Fruit fly (Drosophila melanogaster) whole organism, embryonic: ENCODE data around the gene CG34293.

ENCODE experiments used
- CG12236 ChIP-seq: fragments of 200-800 bp; sonication (Bioruptor generic); optimal IDR thresholded peaks from 2 replicates; lab custom pipeline; 2016; ENCODE audit warnings: missing biosample characterization, missing genetic modification characterization
- CG12744 ChIP-seq: fragments of 200-800 bp; sonication (Bioruptor generic); optimal IDR thresholded peaks from 2 replicates; lab custom pipeline; 2016; ENCODE audit warnings: missing biosample characterization, missing genetic modification characterization
- CG14667 ChIP-seq: fragments of 200-800 bp; sonication (Bioruptor generic); IDR thresholded peaks from 2 replicates; pipeline ENCODE4 v1.3.6; 2022; ENCODE audit warnings: missing biosample characterization, missing genetic modification characterization
- CG16815 ChIP-seq: fragments of 200-800 bp; sonication (Bioruptor generic); optimal IDR thresholded peaks from 3 replicates; lab custom pipeline; 2017; ENCODE audit warnings: missing biosample characterization, mild to moderate bottlenecking, missing genetic modification characterization
- CG17328 ChIP-seq: fragments of 200-800 bp; sonication (Bioruptor generic); IDR thresholded peaks from 2 replicates; pipeline ENCODE4 v1.3.6; 2022; ENCODE audit warnings: missing biosample characterization, missing genetic modification characterization
- CG17612 ChIP-seq: fragments of 200-800 bp; sonication (Bioruptor generic); IDR thresholded peaks from 2 replicates; pipeline ENCODE4 v1.3.6; 2022; ENCODE audit warnings: missing biosample characterization, missing genetic modification characterization
- CG2116 ChIP-seq: fragments of 200-800 bp; sonication (Bioruptor generic); optimal IDR thresholded peaks from 3 replicates; lab custom pipeline; 2018; ENCODE audit warnings: missing biosample characterization, mild to moderate bottlenecking, missing genetic modification characterization
- CG2712 ChIP-seq: fragments of 200-800 bp; optimal IDR thresholded peaks from 3 replicates; lab custom pipeline; 2019; ENCODE audit warnings: missing biosample characterization, mild to moderate bottlenecking, missing genetic modification characterization, moderate library complexity
- CG31224 ChIP-seq: fragments of 200-800 bp; sonication (Bioruptor generic); IDR thresholded peaks from 2 replicates; pipeline ENCODE4 v1.3.6; 2022; ENCODE audit warnings: missing biosample characterization, missing genetic modification characterization
- CG3163 ChIP-seq: fragments of 200-800 bp; sonication (Bioruptor generic); optimal IDR thresholded peaks from 3 replicates; lab custom pipeline; 2016; ENCODE audit warnings: missing biosample characterization, missing genetic modification characterization
- CG4282 ChIP-seq: fragments of 200-800 bp; sonication (Bioruptor generic); optimal IDR thresholded peaks from 2 replicates; lab custom pipeline; 2016; ENCODE audit warnings: missing biosample characterization, missing genetic modification characterization
- CG6683 ChIP-seq: fragments of 200-800 bp; sonication (Bioruptor generic); optimal IDR thresholded peaks from 2 replicates; lab custom pipeline; 2017; ENCODE audit warnings: missing biosample characterization, mild to moderate bottlenecking, missing genetic modification characterization, missing genetic modification reagents
- CG6689 ChIP-seq: fragments of 200-800 bp; sonication (Bioruptor generic); IDR thresholded peaks from 2 replicates; pipeline ENCODE4 v1.3.6; 2022; ENCODE audit warnings: missing biosample characterization, missing genetic modification characterization
- CG8359 ChIP-seq: fragments of 200-800 bp; sonication (Bioruptor generic); optimal IDR thresholded peaks from 2 replicates; lab custom pipeline; 2017; ENCODE audit warnings: missing biosample characterization, mild to moderate bottlenecking, missing genetic modification characterization, borderline replicate concordance
- Elba2 ChIP-seq: fragments of 200-800 bp; sonication (Bioruptor generic); optimal IDR thresholded peaks from 3 replicates; lab custom pipeline; 2016; ENCODE audit warnings: missing biosample characterization, missing genetic modification characterization
- Ets97D ChIP-seq: fragments of 200-800 bp; sonication (Bioruptor generic); optimal IDR thresholded peaks from 3 replicates; lab custom pipeline; 2016; ENCODE audit warnings: missing biosample characterization, missing genetic modification characterization
- Fer3 ChIP-seq: fragments of 200-800 bp; sonication (Bioruptor generic); optimal IDR thresholded peaks from 2 replicates; lab custom pipeline; 2018; ENCODE audit warnings: missing biosample characterization, mild to moderate bottlenecking, missing genetic modification characterization, moderate library complexity
- GATAe ChIP-seq: fragments of 200-800 bp; sonication (Bioruptor generic); conservative IDR thresholded peaks from 2 replicates; pipeline ENCODE4 v1.3.6; 2022; ENCODE audit warnings: missing biosample characterization, missing genetic modification characterization
- HHEX ChIP-seq: fragments of 200-800 bp; sonication (Bioruptor generic); optimal IDR thresholded peaks from 3 replicates; lab custom pipeline; 2017; ENCODE audit warnings: missing biosample characterization, mild to moderate bottlenecking, missing genetic modification characterization, missing genetic modification reagents
- HLH4C ChIP-seq: fragments of 200-800 bp; sonication (Bioruptor generic); IDR thresholded peaks from 3 replicates; pipeline ENCODE4 v1.3.6; 2022; ENCODE audit warnings: missing biosample characterization, missing genetic modification characterization; ENCODE audit not compliant: partially characterized antibody
- Hey ChIP-seq: fragments of 200-800 bp; sonication (Bioruptor generic); optimal IDR thresholded peaks from 3 replicates; lab custom pipeline; 2018; ENCODE audit warnings: missing biosample characterization, mild to moderate bottlenecking, missing genetic modification characterization
- Hmx ChIP-seq: fragments of 200-800 bp; sonication (Bioruptor generic); optimal IDR thresholded peaks from 2 replicates; lab custom pipeline; 2016; ENCODE audit warnings: missing biosample characterization, missing genetic modification characterization
- Hr51 ChIP-seq, 2 experiments: fragments of 200-800 bp; sonication (Bioruptor generic); optimal IDR thresholded peaks; 2 replicates in 1 of 2; 3 replicates in 1 of 2; lab custom pipeline; 2016 to 2018; ENCODE audit warnings: missing biosample characterization in 2 of 2, missing genetic modification characterization in 2 of 2, mild to moderate bottlenecking in 1 of 2, moderate library complexity in 1 of 2
- Jarid2 ChIP-seq: fragments of 200-800 bp; sonication (Bioruptor generic); optimal IDR thresholded peaks from 3 replicates; lab custom pipeline; 2017; ENCODE audit warnings: mild to moderate bottlenecking, missing biosample characterization, missing genetic modification reagents, missing genetic modification characterization
- Kr ChIP-seq: fragments of 200-800 bp; sonication (Bioruptor generic); optimal IDR thresholded peaks from 2 replicates; lab custom pipeline; 2017; ENCODE audit warnings: missing biosample characterization, mild to moderate bottlenecking, missing genetic modification characterization
- Lim3 ChIP-seq: fragments of 200-800 bp; sonication (Bioruptor generic); IDR thresholded peaks from 2 replicates; pipeline ENCODE4 v1.3.6; 2022; ENCODE audit warnings: missing biosample characterization, missing genetic modification characterization
- MTF-1 ChIP-seq: fragments of 200-800 bp; sonication (Bioruptor generic); optimal IDR thresholded peaks from 2 replicates; lab custom pipeline; 2018; ENCODE audit warnings: missing biosample characterization, mild to moderate bottlenecking, missing genetic modification characterization, borderline replicate concordance
- Med ChIP-seq: fragments of 200-800 bp; sonication (Bioruptor generic); peaks from one replicate; lab custom pipeline; 2016; ENCODE audit warnings: missing biosample characterization, missing genetic modification characterization, mild to moderate bottlenecking, inconsistent platforms, moderate library complexity
- Poxn ChIP-seq: fragments of 200-800 bp; sonication (Bioruptor generic); IDR thresholded peaks from 2 replicates; pipeline ENCODE4 v1.3.6; 2022; ENCODE audit warnings: missing biosample characterization, missing genetic modification characterization
- Sox102F ChIP-seq: fragments of 200-800 bp; sonication (Bioruptor generic); optimal IDR thresholded peaks from 2 replicates; lab custom pipeline; 2018; ENCODE audit warnings: missing biosample characterization, mild to moderate bottlenecking, missing genetic modification characterization, moderate library complexity
- Ssrp ChIP-seq: fragments of 200-800 bp; sonication (Bioruptor generic); optimal IDR thresholded peaks from 2 replicates; lab custom pipeline; 2018; ENCODE audit warnings: missing biosample characterization, mild to moderate bottlenecking, missing genetic modification characterization, moderate library complexity
- Xbp1 ChIP-seq: fragments of 200-800 bp; sonication (Bioruptor generic); optimal IDR thresholded peaks from 3 replicates; lab custom pipeline; 2016; ENCODE audit warnings: missing biosample characterization, mild to moderate bottlenecking, missing genetic modification characterization
- br ChIP-seq: fragments of >200 bp; optimal IDR thresholded peaks from 2 replicates; lab custom pipeline; 2017
- disco-r ChIP-seq: fragments of 200-800 bp; sonication (Bioruptor generic); optimal IDR thresholded peaks from 2 replicates; lab custom pipeline; 2016; ENCODE audit warnings: missing biosample characterization, missing genetic modification characterization
- ems ChIP-seq: fragments of 200-800 bp; sonication (Bioruptor generic); optimal IDR thresholded peaks from 3 replicates; lab custom pipeline; 2016; ENCODE audit warnings: missing biosample characterization, missing genetic modification characterization
- exex ChIP-seq: fragments of 200-800 bp; sonication (Bioruptor generic); optimal IDR thresholded peaks from 4 replicates; lab custom pipeline; 2018; ENCODE audit warnings: missing biosample characterization, mild to moderate bottlenecking, missing genetic modification characterization, moderate library complexity
- fru ChIP-seq: fragments of >200 bp; optimal IDR thresholded peaks from 2 replicates; lab custom pipeline; 2017
- gfzf ChIP-seq: fragments of 200-800 bp; sonication (Bioruptor generic); optimal IDR thresholded peaks from 2 replicates; lab custom pipeline; 2016; ENCODE audit warnings: missing biosample characterization, mild to moderate bottlenecking, missing genetic modification characterization, moderate library complexity
- gro ChIP-seq: fragments of 200-800 bp; sonication (Bioruptor generic); optimal IDR thresholded peaks from 2 replicates; lab custom pipeline; 2016; ENCODE audit warnings: missing biosample characterization, missing genetic modification characterization
- lbe ChIP-seq: fragments of 200-800 bp; sonication (Bioruptor generic); optimal IDR thresholded peaks from 2 replicates; lab custom pipeline; 2016; ENCODE audit warnings: missing biosample characterization, mild to moderate bottlenecking, missing genetic modification characterization
- lov ChIP-seq, 2 experiments: fragments of 200-800 bp in 1 of 2; fragments of >200 bp in 1 of 2; sonication (Bioruptor generic) in 1 of 2; IDR thresholded peaks in 1 of 2; optimal IDR thresholded peaks in 1 of 2; 2 replicates in 1 of 2; 3 replicates in 1 of 2; pipeline versions ENCODE4 v1.3.6 to Lab custom; 2017 to 2022; ENCODE audit warnings: missing biosample characterization in 1 of 2, missing genetic modification characterization in 1 of 2
- nerfin-2 ChIP-seq: fragments of 200-800 bp; sonication (Bioruptor generic); IDR thresholded peaks from 2 replicates; pipeline ENCODE4 v1.3.6; 2022; ENCODE audit warnings: missing biosample characterization, missing genetic modification characterization; ENCODE audit not compliant: partially characterized antibody
- org-1 ChIP-seq: fragments of 200-800 bp; sonication (Bioruptor generic); optimal IDR thresholded peaks from 2 replicates; lab custom pipeline; 2017; ENCODE audit warnings: missing biosample characterization, missing genetic modification characterization
- p53 ChIP-seq: fragments of 200-800 bp; sonication (Bioruptor generic); optimal IDR thresholded peaks from 2 replicates; lab custom pipeline; 2016; ENCODE audit warnings: missing biosample characterization, missing genetic modification characterization
- phol ChIP-seq: fragments of 200-800 bp; sonication (Bioruptor generic); optimal IDR thresholded peaks from 3 replicates; lab custom pipeline; 2018; ENCODE audit warnings: missing biosample characterization, mild to moderate bottlenecking, missing genetic modification characterization, moderate library complexity
- ro ChIP-seq: fragments of 200-800 bp; sonication (Bioruptor generic); IDR thresholded peaks from 2 replicates; pipeline ENCODE4 v1.3.6; 2022; ENCODE audit warnings: missing biosample characterization, missing genetic modification characterization
- tap ChIP-seq: fragments of 200-800 bp; optimal IDR thresholded peaks from 3 replicates; lab custom pipeline; 2019; ENCODE audit warnings: missing biosample characterization, mild to moderate bottlenecking, missing genetic modification characterization, moderate library complexity
- tgo ChIP-seq: fragments of 200-800 bp; sonication (Bioruptor generic); IDR thresholded peaks from 3 replicates; pipeline ENCODE4 v1.3.6; 2022; ENCODE audit warnings: missing biosample characterization, missing genetic modification characterization
- tll ChIP-seq, 2 experiments: fragments of 200-800 bp in 1 of 2; fragments of >200 bp in 1 of 2; sonication (Bioruptor generic) in 1 of 2; optimal IDR thresholded peaks; 2 replicates each; lab custom pipeline; 2017 to 2019; ENCODE audit warnings: missing biosample characterization in 2 of 2, missing genetic modification characterization in 2 of 2, mild to moderate bottlenecking in 1 of 2, moderate library complexity in 1 of 2
- vnd ChIP-seq: fragments of 200-800 bp; sonication (Bioruptor generic); IDR thresholded peaks from 3 replicates; pipeline ENCODE4 v1.3.6; 2022; ENCODE audit warnings: missing biosample characterization, missing genetic modification characterization; ENCODE audit not compliant: partially characterized antibody
- zf30C ChIP-seq: fragments of 200-800 bp; sonication (Bioruptor generic); optimal IDR thresholded peaks from 3 replicates; lab custom pipeline; 2018; ENCODE audit warnings: missing biosample characterization, mild to moderate bottlenecking, missing genetic modification characterization

CG34293 gene

DNA sequence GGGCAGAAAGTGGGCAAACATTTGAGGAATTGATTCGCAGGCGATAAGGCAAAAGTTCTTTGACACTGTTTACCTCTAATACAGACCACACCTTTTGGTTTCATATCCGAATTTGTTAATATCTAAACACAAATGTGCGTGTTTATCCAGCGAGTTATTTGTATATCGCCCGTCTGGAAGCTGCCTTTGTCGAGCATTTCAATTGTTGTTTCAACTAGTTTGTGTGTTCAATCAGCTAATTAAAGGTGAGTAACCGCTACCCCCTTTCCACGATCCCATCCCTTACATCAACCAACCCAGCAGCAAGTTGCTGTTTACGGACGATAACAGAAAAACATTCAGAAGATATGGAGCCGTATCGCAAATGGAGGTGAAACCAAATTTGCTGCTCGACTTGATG lies 34.0 kb downstream of the CG34293 start (continued):
- TF ChIP-seq Hey (tag; lab: Kevin White, UChicago) (peak; percentile 25), HHEX (GFP tag; lab: Kevin White, UChicago) (peak; percentile 67), disco-r (no peak), CG4282 (peak; percentile 3), ems (GFP tag; lab: Kevin White, UChicago) (no peak), Hr51 (GFP tag; optimal IDR thresholded peaks at IDR 0.05; lab: Kevin White, UChicago) (peak in 1 of 2 experiments; percentile 23), CG3163 (GFP tag; lab: Kevin White, UChicago) (peak; percentile 19), CG12236 (no peak), gfzf (GFP tag; lab: Kevin White, UChicago) (no peak), CG31224 (GFP tag; lab: Robert Waterston, UW) (peak; percentile 23; the same call in 1 of the 2 replicates), Ssrp (tag; lab: Kevin White, UChicago) (no peak), Lim3 (GFP tag; lab: Robert Waterston, UW) (0 out of 2 replicates have a peak, but pooled peaks have one; percentile 20), lbe (GFP tag; lab: Kevin White, UChicago) (no peak), tgo (no peak), Jarid2 (GFP tag; lab: Kevin White, UChicago) (peak; percentile 15), Kr (GFP tag; lab: Kevin White, UChicago) (no peak), br (no peak), vnd (GFP tag; lab: Robert Waterston, UW) (no peak), org-1 (peak; percentile 60), Elba2 (GFP tag; lab: Kevin White, UChicago) (no peak), CG16815 (GFP tag; lab: Kevin White, UChicago) (no peak), CG6683 (GFP tag; lab: Kevin White, UChicago) (peak; percentile 49), Sox102F (GFP tag; lab: Kevin White, UChicago) (peak; percentile 33), Ets97D (GFP tag; lab: Kevin White, UChicago) (no peak), phol (tag; lab: Kevin White, UChicago) (no peak), CG14667 (GFP tag; lab: Robert Waterston, UW) (no peak), CG6689 (GFP tag; lab: Robert Waterston, UW) (no peak), tap (tag; lab: Kevin White, UChicago) (no peak), GATAe (no peak), Med (peak; percentile 95), CG8359 (no peak), nerfin-2 (GFP tag; lab: Robert Waterston, UW) (no peak), Fer3 (tag; lab: Kevin White, UChicago) (peak; percentile 47), CG17328 (GFP tag; lab: Robert Waterston, UW) (no peak), CG2712 (tag; lab: Kevin White, UChicago) (no peak), p53 (no peak), zf30C (GFP tag; lab: Kevin White, UChicago) (no peak), ro (GFP tag; lab: Robert Waterston, UW) (no peak), Hmx (no peak), HLH4C (GFP tag; lab: Robert Waterston, UW) (no peak), gro (GFP tag; lab: Kevin White, UChicago) (peak; percentile 73), MTF-1 (GFP tag; lab: Kevin White, UChicago) (peak; percentile 9), Xbp1 (GFP tag; lab: Kevin White, UChicago) (no peak), CG17612 (no peak), exex (tag; lab: Kevin White, UChicago) (peak; percentile 40), CG12744 (GFP tag; lab: Kevin White, UChicago) (no peak), lov (optimal IDR thresholded peaks at IDR 0.05; lab: Kevin White, UChicago) (no peak), lov (GFP tag; IDR thresholded peaks at IDR 0.05; lab: Robert Waterston, UW) (no peak), CG2116 (GFP tag; lab: Kevin White, UChicago) (no peak), fru (lab: Kevin White, UChicago) (no peak), tll (GFP tag; optimal IDR thresholded peaks at IDR 0.05; lab: Kevin White, UChicago) (no peak), Poxn (GFP tag; lab: Robert Waterston, UW) (no peak)
